Fruit fly (Drosophila melanogaster) whole organism, embryonic: ENCODE measurements around the gene vkg.

Source experiments
- Atf-2 ChIP-seq: fragments of 200-800 bp; sonication (Bioruptor generic); optimal IDR thresholded peaks from 2 replicates; lab custom pipeline; 2016; ENCODE audit warnings: missing biosample characterization, missing genetic modification characterization
- Bdp1 ChIP-seq: fragments of 200-800 bp; sonication (Bioruptor generic); optimal IDR thresholded peaks from 3 replicates; lab custom pipeline; 2016; ENCODE audit warnings: missing biosample characterization, missing genetic modification characterization
- C15 ChIP-seq: fragments of 200-800 bp; sonication (Bioruptor generic); IDR thresholded peaks from 3 replicates; pipeline ENCODE4 v1.3.6; 2022; ENCODE audit warnings: missing biosample characterization, missing genetic modification characterization
- CG10366 ChIP-seq: fragments of 200-800 bp; sonication (Bioruptor generic); IDR thresholded peaks from 2 replicates; pipeline ENCODE4 v1.3.6; 2022; ENCODE audit warnings: missing biosample characterization, missing genetic modification characterization
- CG10431 ChIP-seq: fragments of 200-800 bp; sonication (Bioruptor generic); optimal IDR thresholded peaks from 3 replicates; lab custom pipeline; 2018; ENCODE audit warnings: missing biosample characterization, mild to moderate bottlenecking, missing genetic modification characterization
- CG10654 ChIP-seq: fragments of 200-800 bp; sonication (Bioruptor generic); optimal IDR thresholded peaks from 2 replicates; lab custom pipeline; 2016; ENCODE audit warnings: missing biosample characterization, missing genetic modification characterization
- CG11247 ChIP-seq: fragments of 200-800 bp; sonication (Bioruptor generic); IDR thresholded peaks from 2 replicates; pipeline ENCODE4 v1.3.6; 2022; ENCODE audit warnings: missing biosample characterization, missing genetic modification characterization
- CG11560 ChIP-seq: fragments of 200-800 bp; sonication (Bioruptor generic); IDR thresholded peaks from 3 replicates; pipeline ENCODE4 v1.3.6; 2022; ENCODE audit warnings: missing biosample characterization, missing genetic modification characterization
- CG12071 ChIP-seq: fragments of 200-800 bp; sonication (Bioruptor generic); optimal IDR thresholded peaks from 3 replicates; lab custom pipeline; 2018; ENCODE audit warnings: missing biosample characterization, mild to moderate bottlenecking, missing genetic modification characterization
- CG12104 ChIP-seq: fragments of 200-800 bp; sonication (Bioruptor generic); optimal IDR thresholded peaks from 3 replicates; lab custom pipeline; 2016; ENCODE audit warnings: missing biosample characterization, missing genetic modification characterization
- CG12769 ChIP-seq: fragments of 200-800 bp; sonication (Bioruptor generic); optimal IDR thresholded peaks from 2 replicates; lab custom pipeline; 2019; ENCODE audit warnings: missing biosample characterization, mild to moderate bottlenecking, missing genetic modification characterization, moderate library complexity
- CG13894 ChIP-seq: fragments of 200-800 bp; sonication (Bioruptor generic); optimal IDR thresholded peaks from 3 replicates; lab custom pipeline; 2018; ENCODE audit warnings: missing biosample characterization, mild to moderate bottlenecking, missing genetic modification characterization, moderate library complexity
- CG15696 ChIP-seq: fragments of 200-800 bp; sonication (Bioruptor generic); optimal IDR thresholded peaks from 2 replicates; lab custom pipeline; 2019; ENCODE audit warnings: missing biosample characterization, mild to moderate bottlenecking, missing genetic modification characterization, moderate library complexity
- CG30403 ChIP-seq: fragments of 200-800 bp; sonication (Bioruptor generic); optimal IDR thresholded peaks from 3 replicates; lab custom pipeline; 2016; ENCODE audit warnings: missing biosample characterization, missing genetic modification characterization
- CG3065 ChIP-seq: fragments of 200-800 bp; sonication (Bioruptor generic); optimal IDR thresholded peaks from 2 replicates; lab custom pipeline; 2016; ENCODE audit warnings: missing biosample characterization, missing genetic modification characterization
- CG33557 ChIP-seq: fragments of 200-800 bp; sonication (Bioruptor generic); optimal IDR thresholded peaks from 2 replicates; lab custom pipeline; 2019; ENCODE audit warnings: missing biosample characterization, mild to moderate bottlenecking, missing genetic modification characterization, moderate library complexity
- CG4820 ChIP-seq: fragments of 200-800 bp; sonication (Bioruptor generic); optimal IDR thresholded peaks from 3 replicates; lab custom pipeline; 2016; ENCODE audit warnings: missing biosample characterization, missing genetic modification characterization
- CG6683 ChIP-seq: fragments of 200-800 bp; sonication (Bioruptor generic); optimal IDR thresholded peaks from 2 replicates; lab custom pipeline; 2017; ENCODE audit warnings: missing biosample characterization, mild to moderate bottlenecking, missing genetic modification characterization, missing genetic modification reagents
- CG6854 ChIP-seq: fragments of 200-800 bp; sonication (Bioruptor generic); optimal IDR thresholded peaks from 3 replicates; lab custom pipeline; 2017; ENCODE audit warnings: missing biosample characterization, mild to moderate bottlenecking, missing genetic modification characterization
- CG7271 ChIP-seq: fragments of 200-800 bp; sonication (Bioruptor generic); optimal IDR thresholded peaks from 2 replicates; lab custom pipeline; 2018; ENCODE audit warnings: missing biosample characterization, mild to moderate bottlenecking, missing genetic modification characterization, moderate library complexity
- CG8290 ChIP-seq, 3 experiments: fragments of 200-800 bp; sonication (Bioruptor generic); optimal IDR thresholded peaks; 2 replicates each; lab custom pipeline; 2016 to 2019; ENCODE audit warnings: missing biosample characterization in 3 of 3, missing genetic modification characterization in 3 of 3, mild to moderate bottlenecking in 2 of 3, moderate library complexity in 1 of 3
- CG9727 ChIP-seq: fragments of 200-800 bp; sonication (Bioruptor generic); optimal IDR thresholded peaks from 3 replicates; lab custom pipeline; 2017; ENCODE audit warnings: missing biosample characterization, mild to moderate bottlenecking, missing genetic modification characterization
- Dip2 ChIP-seq: fragments of 200-800 bp; sonication (Bioruptor generic); IDR thresholded peaks from 2 replicates; pipeline ENCODE4 v1.3.6; 2022; ENCODE audit warnings: missing biosample characterization, missing genetic modification characterization
- Dip3 ChIP-seq: fragments of 200-800 bp; sonication (Bioruptor generic); optimal IDR thresholded peaks from 3 replicates; lab custom pipeline; 2016; ENCODE audit warnings: missing biosample characterization, missing genetic modification characterization
- E2f1 ChIP-seq: fragments of 200-800 bp; sonication (Bioruptor generic); IDR thresholded peaks from 2 replicates; pipeline ENCODE4 v1.3.6; 2022; ENCODE audit warnings: missing biosample characterization, missing genetic modification characterization
- Fer3 ChIP-seq: fragments of 200-800 bp; sonication (Bioruptor generic); optimal IDR thresholded peaks from 2 replicates; lab custom pipeline; 2018; ENCODE audit warnings: missing biosample characterization, mild to moderate bottlenecking, missing genetic modification characterization, moderate library complexity
- GATAe ChIP-seq: fragments of 200-800 bp; sonication (Bioruptor generic); conservative IDR thresholded peaks from 2 replicates; pipeline ENCODE4 v1.3.6; 2022; ENCODE audit warnings: missing biosample characterization, missing genetic modification characterization
- HHEX ChIP-seq: fragments of 200-800 bp; sonication (Bioruptor generic); optimal IDR thresholded peaks from 3 replicates; lab custom pipeline; 2017; ENCODE audit warnings: missing biosample characterization, mild to moderate bottlenecking, missing genetic modification characterization, missing genetic modification reagents
- Hr3 ChIP-seq: fragments of 200-800 bp; sonication (Bioruptor generic); optimal IDR thresholded peaks from 3 replicates; lab custom pipeline; 2016; ENCODE audit warnings: missing biosample characterization, missing genetic modification characterization
- MTF-1 ChIP-seq: fragments of 200-800 bp; sonication (Bioruptor generic); optimal IDR thresholded peaks from 2 replicates; lab custom pipeline; 2018; ENCODE audit warnings: missing biosample characterization, mild to moderate bottlenecking, missing genetic modification characterization, borderline replicate concordance
- NC2α ChIP-seq: fragments of 200-800 bp; sonication (Bioruptor generic); optimal IDR thresholded peaks from 2 replicates; lab custom pipeline; 2016; ENCODE audit warnings: missing biosample characterization, missing genetic modification characterization
- Nf-YA ChIP-seq: fragments of 200-800 bp; sonication (Bioruptor generic); IDR thresholded peaks from 2 replicates; pipeline ENCODE4 v1.3.6; 2022; ENCODE audit warnings: missing biosample characterization, missing genetic modification characterization
- NfI ChIP-seq: fragments of 200-800 bp; sonication (Bioruptor generic); optimal IDR thresholded peaks from 3 replicates; lab custom pipeline; 2018; ENCODE audit warnings: missing biosample characterization, mild to moderate bottlenecking, missing genetic modification characterization, moderate library complexity
- Ptx1 ChIP-seq: fragments of 200-800 bp; sonication (Bioruptor generic); IDR thresholded peaks from 2 replicates; pipeline ENCODE4 v1.3.6; 2022; ENCODE audit warnings: missing biosample characterization, missing genetic modification characterization
- Sry-β ChIP-seq: fragments of 200-800 bp; sonication (Bioruptor generic); optimal IDR thresholded peaks from 2 replicates; lab custom pipeline; 2018; ENCODE audit warnings: missing biosample characterization, mild to moderate bottlenecking, missing genetic modification characterization, moderate library complexity
- ac ChIP-seq: fragments of 200-800 bp; sonication (Bioruptor generic); optimal IDR thresholded peaks from 3 replicates; lab custom pipeline; 2017; ENCODE audit warnings: missing biosample characterization, mild to moderate bottlenecking, missing genetic modification characterization
- ato ChIP-seq: fragments of 200-800 bp; sonication (Bioruptor generic); IDR thresholded peaks from 2 replicates; pipeline ENCODE4 v1.3.6; 2022; ENCODE audit warnings: missing biosample characterization, missing genetic modification characterization; ENCODE audit not compliant: partially characterized antibody
- cato ChIP-seq: fragments of 200-800 bp; sonication (Bioruptor generic); optimal IDR thresholded peaks from 2 replicates; lab custom pipeline; 2016; ENCODE audit warnings: missing biosample characterization, missing genetic modification characterization, borderline replicate concordance
- chn ChIP-seq: fragments of 200-800 bp; sonication (Bioruptor generic); optimal IDR thresholded peaks from 2 replicates; lab custom pipeline; 2016; ENCODE audit warnings: missing biosample characterization, missing genetic modification characterization
- dysf ChIP-seq: fragments of 200-800 bp; sonication (Bioruptor generic); IDR thresholded peaks from 3 replicates; pipeline ENCODE4 v1.3.6; 2022; ENCODE audit warnings: missing biosample characterization, missing genetic modification characterization
- gem ChIP-seq: fragments of 200-800 bp; sonication (Bioruptor generic); optimal IDR thresholded peaks from 2 replicates; lab custom pipeline; 2019; ENCODE audit warnings: missing biosample characterization, mild to moderate bottlenecking, missing genetic modification characterization, moderate library complexity
- hb ChIP-seq: fragments of 200-800 bp; sonication (Bioruptor generic); IDR thresholded peaks from 3 replicates; pipeline ENCODE4 v1.3.6; 2022; ENCODE audit warnings: missing biosample characterization, missing genetic modification characterization; ENCODE audit not compliant: partially characterized antibody
- jigr1 ChIP-seq: fragments of 200-800 bp; sonication (Bioruptor generic); IDR thresholded peaks from 3 replicates; pipeline ENCODE4 v1.3.6; 2022; ENCODE audit warnings: missing biosample characterization, missing genetic modification characterization
- jumu ChIP-seq: fragments of 200-800 bp; sonication (Bioruptor generic); optimal IDR thresholded peaks from 3 replicates; lab custom pipeline; 2016; ENCODE audit warnings: missing biosample characterization, missing genetic modification characterization
- ken ChIP-seq: fragments of 200-800 bp; sonication (Bioruptor generic); IDR thresholded peaks from 3 replicates; pipeline ENCODE4 v1.3.6; 2022; ENCODE audit warnings: missing biosample characterization, missing genetic modification characterization
- seq ChIP-seq: fragments of 200-800 bp; sonication (Bioruptor generic); IDR thresholded peaks from 2 replicates; pipeline ENCODE4 v1.3.6; 2022; ENCODE audit warnings: missing biosample characterization, missing genetic modification characterization
- ssp ChIP-seq: fragments of 200-800 bp; sonication (Bioruptor generic); IDR thresholded peaks from 2 replicates; pipeline ENCODE4 v1.3.6; 2022; ENCODE audit warnings: missing biosample characterization, missing genetic modification characterization
- unc-4 ChIP-seq: fragments of 200-800 bp; sonication (Bioruptor generic); IDR thresholded peaks from 2 replicates; pipeline ENCODE4 v1.3.6; 2022; ENCODE audit warnings: missing biosample characterization, missing genetic modification characterization; ENCODE audit not compliant: partially characterized antibody
- unpg ChIP-seq: fragments of 200-800 bp; sonication (Bioruptor generic); optimal IDR thresholded peaks from 3 replicates; lab custom pipeline; 2018; ENCODE audit warnings: missing biosample characterization, mild to moderate bottlenecking, missing genetic modification characterization, moderate library complexity
- wdn ChIP-seq: fragments of 200-800 bp; sonication (Bioruptor generic); IDR thresholded peaks from 2 replicates; pipeline ENCODE4 v1.3.6; 2022; ENCODE audit warnings: missing biosample characterization, missing genetic modification characterization

The vkg gene

dm6 chr2L:4973731-4974415 is 54.1 kb downstream of the vkg start, which contains the start of gene mRpL28 (continued):
- TF ChIP-seq CG7271 = no peak
- TF ChIP-seq CG13894 (tag; lab: Kevin White, UChicago) = no peak
- TF ChIP-seq CG6683 (GFP tag; lab: Kevin White, UChicago) = peak; percentile 20
- TF ChIP-seq unc-4 (GFP tag; lab: Robert Waterston, UW) = peak; percentile 54
- TF ChIP-seq CG30403 = no peak
- no peak for TF ChIP-seq NC2α (GFP tag; lab: Kevin White, UChicago)
- no peak for TF ChIP-seq jigr1 (GFP tag; lab: Robert Waterston, UW)
- no peak for TF ChIP-seq CG11247
- TF ChIP-seq CG9727 = no peak
- TF ChIP-seq gem (tag; lab: Kevin White, UChicago) = no peak
- no peak for TF ChIP-seq CG10366
- TF ChIP-seq dysf = no peak
- TF ChIP-seq CG11560 = no peak
- TF ChIP-seq cato (GFP tag; lab: Kevin White, UChicago) = no peak
- TF ChIP-seq unpg (GFP tag; lab: Kevin White, UChicago) = peak; percentile 20
- no peak for TF ChIP-seq CG12104
- TF ChIP-seq C15 (GFP tag; lab: Robert Waterston, UW) = no peak
- no peak for TF ChIP-seq ac (GFP tag; lab: Kevin White, UChicago)
- TF ChIP-seq Atf-2 (GFP tag; lab: Kevin White, UChicago) = no peak
- TF ChIP-seq GATAe (GFP tag; lab: Robert Waterston, UW) = no peak
- no peak for TF ChIP-seq E2f1 (GFP tag; lab: Robert Waterston, UW)
- no peak for TF ChIP-seq Fer3
- no peak for TF ChIP-seq CG4820 (GFP tag; lab: Kevin White, UChicago)
- TF ChIP-seq CG33557 (GFP tag; lab: Kevin White, UChicago) = no peak
- TF ChIP-seq CG10431 (GFP tag; lab: Kevin White, UChicago) = peak; percentile 1
- no peak for TF ChIP-seq CG12071 (GFP tag; lab: Kevin White, UChicago)
- TF ChIP-seq CG12769 (tag; lab: Kevin White, UChicago) = no peak
- TF ChIP-seq HHEX (GFP tag; lab: Kevin White, UChicago) = no peak
- no peak for TF ChIP-seq CG3065 (GFP tag; lab: Kevin White, UChicago)
- no peak for TF ChIP-seq CG8290 (GFP tag; optimal IDR thresholded peaks at IDR 0.05; lab: Kevin White, UChicago)
- TF ChIP-seq CG8290 (tag; optimal IDR thresholded peaks at IDR 0.05; lab: Kevin White, UChicago) = no peak
- no peak for TF ChIP-seq Nf-YA (GFP tag; lab: Robert Waterston, UW)
- TF ChIP-seq Ptx1 (GFP tag; lab: Robert Waterston, UW) = 0 out of 2 replicates have a peak, but pooled peaks have one; percentile 36
- TF ChIP-seq seq (GFP tag; lab: Robert Waterston, UW) = no peak
- TF ChIP-seq CG15696 (tag; lab: Kevin White, UChicago) = no peak
- TF ChIP-seq Bdp1 (GFP tag; lab: Kevin White, UChicago) = no peak
- no peak for TF ChIP-seq chn (GFP tag; lab: Kevin White, UChicago)
- TF ChIP-seq NfI (GFP tag; lab: Kevin White, UChicago) = no peak
- TF ChIP-seq Dip2 (GFP tag; lab: Robert Waterston, UW) = no peak
- TF ChIP-seq ssp (GFP tag; lab: Robert Waterston, UW) = no peak
- no peak for TF ChIP-seq CG6854 (GFP tag; lab: Kevin White, UChicago)
- no peak for TF ChIP-seq MTF-1 (GFP tag; lab: Kevin White, UChicago)
- TF ChIP-seq hb (GFP tag; lab: Robert Waterston, UW) = no peak
- TF ChIP-seq CG10654 (GFP tag; lab: Kevin White, UChicago) = no peak
- TF ChIP-seq Dip3 (GFP tag; lab: Kevin White, UChicago) = peak; percentile 26
- no peak for TF ChIP-seq wdn (GFP tag; lab: Robert Waterston, UW)
- no peak for TF ChIP-seq Hr3
- TF ChIP-seq ato = no peak
- TF ChIP-seq ken (GFP tag; lab: Robert Waterston, UW) = no peak
- no peak for TF ChIP-seq jumu (GFP tag; lab: Kevin White, UChicago)
- peak; percentile 10 for TF ChIP-seq Sry-β (GFP tag; lab: Kevin White, UChicago)
